ENCODE assay signal across 5 fruit fly cellular contexts in the genomic region with DNA sequence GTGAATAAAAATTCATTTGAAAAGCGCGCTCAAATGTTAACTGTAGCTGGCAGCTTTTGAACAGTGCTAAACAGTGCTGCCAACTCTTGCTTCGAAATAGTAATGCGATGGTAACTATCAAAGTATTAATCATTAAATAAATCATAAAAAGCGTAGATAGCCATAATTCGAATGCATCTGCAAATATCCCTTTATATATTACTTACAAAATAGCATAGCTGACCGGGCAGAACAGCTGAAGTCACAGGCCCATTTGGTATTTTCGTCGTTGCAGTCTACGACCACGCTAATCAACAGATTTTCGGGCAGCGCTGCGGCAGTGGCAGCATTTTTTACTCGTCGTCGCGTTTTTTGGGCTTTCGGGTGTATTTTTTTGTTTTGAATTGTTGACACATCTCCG.
TF ChIP-seq lines count a peak whose summit lies in the region.

A gene (plus strand): TSS at position 290 of the 400 bp plus-strand sequence.

- peak; percentile 52 for TF ChIP-seq CTCF in whole organism, embryonic (GFP tag; optimal IDR thresholded peaks at IDR 0.05; lab: Kevin White, UChicago)

TF ChIP-seq in whole organism, adult, 20 proteins besides CTCF, POLR2A, EP300 and RAD21 (continues in another document):
- peak; percentile 43 for TF ChIP-seq Mnt (GFP tag; optimal IDR thresholded peaks at IDR 0.05; lab: Kevin White, UChicago)
- TF ChIP-seq CG12768 (GFP tag; optimal IDR thresholded peaks at IDR 0.05; lab: Kevin White, UChicago), result no peak
- peak; percentile 74 for TF ChIP-seq CG1620 (GFP tag; optimal IDR thresholded peaks at IDR 0.05; lab: Kevin White, UChicago)
- TF ChIP-seq toe (GFP tag; optimal IDR thresholded peaks at IDR 0.05; lab: Kevin White, UChicago), result peak; percentile 79
- TF ChIP-seq CG7101 (tag; optimal IDR thresholded peaks at IDR 0.05; lab: Kevin White, UChicago), result peak; percentile 16
- TF ChIP-seq bab1 (GFP tag; optimal IDR thresholded peaks at IDR 0.05; lab: Kevin White, UChicago), result peak; percentile 75
- no peak for TF ChIP-seq CG5204 (GFP tag; optimal IDR thresholded peaks at IDR 0.05; lab: Kevin White, UChicago)
- TF ChIP-seq kay (GFP tag; lab: Kevin White, UChicago; ENCODE audit: borderline replicate concordance), result no peak
- TF ChIP-seq tj (GFP tag; optimal IDR thresholded peaks at IDR 0.05; lab: Kevin White, UChicago), result no peak
- peak; percentile 28 for TF ChIP-seq pad (GFP tag; optimal IDR thresholded peaks at IDR 0.05; lab: Kevin White, UChicago)
- TF ChIP-seq Clk (GFP tag; optimal IDR thresholded peaks at IDR 0.05; lab: Kevin White, UChicago), result no peak
- peak; percentile 45 for TF ChIP-seq CG33017 (tag; optimal IDR thresholded peaks at IDR 0.05; lab: Kevin White, UChicago)
- peak; percentile 35 for TF ChIP-seq cic (GFP tag; optimal IDR thresholded peaks at IDR 0.05; lab: Kevin White, UChicago)
- TF ChIP-seq cnc (optimal IDR thresholded peaks at IDR 0.05; lab: Kevin White, UChicago), result no peak
- TF ChIP-seq CG11617 (GFP tag; optimal IDR thresholded peaks at IDR 0.05; lab: Kevin White, UChicago), result peak; percentile 24
- no peak for TF ChIP-seq Hr96 (GFP tag; optimal IDR thresholded peaks at IDR 0.05; lab: Kevin White, UChicago)
- TF ChIP-seq CG7045 (GFP tag; optimal IDR thresholded peaks at IDR 0.05; lab: Kevin White, UChicago), result peak; percentile 4

TF ChIP-seq in whole organism, embryonic, 481 proteins besides CTCF, POLR2A, EP300 and RAD21 (continues in another document):
- TF ChIP-seq Elba2 (GFP tag; optimal IDR thresholded peaks at IDR 0.05; lab: Kevin White, UChicago), result no peak
- TF ChIP-seq CG18599 (GFP tag; optimal IDR thresholded peaks at IDR 0.05; lab: Kevin White, UChicago), result peak; percentile 56
- TF ChIP-seq Dbx (GFP tag; IDR thresholded peaks at IDR 0.05; lab: Robert Waterston, UW), result peak; percentile 59; the same call in 2 of the 3 replicates
- peak; percentile 97 for TF ChIP-seq Sin3A (optimal IDR thresholded peaks at IDR 0.05; lab: Kevin White, UChicago)
- TF ChIP-seq D19A (tag; optimal IDR thresholded peaks at IDR 0.05; lab: Kevin White, UChicago), result peak; percentile 6
- peak; percentile 24 for TF ChIP-seq Spps (tag; optimal IDR thresholded peaks at IDR 0.05; lab: Kevin White, UChicago)
- no peak for TF ChIP-seq cad (GFP tag; optimal IDR thresholded peaks at IDR 0.05; lab: Kevin White, UChicago)
- peak; percentile 74 for TF ChIP-seq Deaf1 (tag; optimal IDR thresholded peaks at IDR 0.05; lab: Kevin White, UChicago)
- no peak for TF ChIP-seq C15 (GFP tag; IDR thresholded peaks at IDR 0.05; lab: Robert Waterston, UW)
- TF ChIP-seq HLH54F (GFP tag; optimal IDR thresholded peaks at IDR 0.05; lab: Kevin White, UChicago), result peak; percentile 58
- TF ChIP-seq CG8924 (tag; optimal IDR thresholded peaks at IDR 0.05; lab: Kevin White, UChicago), result peak; percentile 43
- peak; percentile 42 for TF ChIP-seq vfl (GFP tag; optimal IDR thresholded peaks at IDR 0.05; lab: Kevin White, UChicago)
- TF ChIP-seq CG13894 (tag; optimal IDR thresholded peaks at IDR 0.05; lab: Kevin White, UChicago), result peak; percentile 60
- TF ChIP-seq her (GFP tag; optimal IDR thresholded peaks at IDR 0.05; lab: Kevin White, UChicago), result peak; percentile 93
- peak; percentile 17 for TF ChIP-seq ewg (GFP tag; optimal IDR thresholded peaks at IDR 0.05; lab: Kevin White, UChicago)
- TF ChIP-seq CG30020 (tag; optimal IDR thresholded peaks at IDR 0.05; lab: Kevin White, UChicago), result peak; percentile 25
- peak; percentile 26 for TF ChIP-seq az2 (GFP tag; optimal IDR thresholded peaks at IDR 0.05; lab: Kevin White, UChicago)
- TF ChIP-seq CG2678 (tag; optimal IDR thresholded peaks at IDR 0.05; lab: Kevin White, UChicago), result peak; percentile 56

TF ChIP-seq in whole organism, prepupa, 60 proteins besides CTCF, POLR2A, EP300 and RAD21 (continues in another document):
- TF ChIP-seq Eip75B (GFP tag; optimal IDR thresholded peaks at IDR 0.05; lab: Kevin White, UChicago) (peak; percentile 57), Eip78C (GFP tag; lab: Kevin White, UChicago) (peak; percentile 77), Smox (GFP tag; optimal IDR thresholded peaks at IDR 0.05; lab: Kevin White, UChicago) (peak; percentile 43), OdsH (GFP tag; optimal IDR thresholded peaks at IDR 0.05; lab: Kevin White, UChicago) (peak; percentile 29), svp (GFP tag; lab: Kevin White, UChicago) (peak; percentile 76), acj6 (GFP tag; optimal IDR thresholded peaks at IDR 0.05; lab: Kevin White, UChicago) (peak; percentile 39), CG31627 (GFP tag; optimal IDR thresholded peaks at IDR 0.05; lab: Kevin White, UChicago) (peak; percentile 61), Ets21C (GFP tag; optimal IDR thresholded peaks at IDR 0.05; lab: Kevin White, UChicago) (peak; percentile 47), CG10631 (GFP tag; optimal IDR thresholded peaks at IDR 0.05; lab: Kevin White, UChicago) (peak; percentile 34), CG10669 (GFP tag; optimal IDR thresholded peaks at IDR 0.05; lab: Kevin White, UChicago) (no peak), Hr39 (GFP tag; optimal IDR thresholded peaks at IDR 0.05; lab: Kevin White, UChicago) (peak; percentile 55), CG6808 (GFP tag; optimal IDR thresholded peaks at IDR 0.05; lab: Kevin White, UChicago) (peak; percentile 91), CG6276 (GFP tag; optimal IDR thresholded peaks at IDR 0.05; lab: Kevin White, UChicago) (no peak), Met (GFP tag; optimal IDR thresholded peaks at IDR 0.05; lab: Kevin White, UChicago) (peak; percentile 4), CG11902 (GFP tag; optimal IDR thresholded peaks at IDR 0.05; lab: Kevin White, UChicago) (peak; percentile 2), CG3032 (tag; optimal IDR thresholded peaks at IDR 0.05; lab: Kevin White, UChicago) (peak; percentile 32), Sox14 (GFP tag; optimal IDR thresholded peaks at IDR 0.05; lab: Kevin White, UChicago) (peak; percentile 67), topi (GFP tag; optimal IDR thresholded peaks at IDR 0.05; lab: Kevin White, UChicago) (peak; percentile 39)

TF ChIP-seq in whole organism, pupa, 21 proteins besides CTCF, POLR2A, EP300 and RAD21:
- TF ChIP-seq CG10348 (GFP tag; IDR thresholded peaks at IDR 0.05; lab: Robert Waterston, UW) (no peak), CG12605 (GFP tag; IDR thresholded peaks at IDR 0.05; lab: Robert Waterston, UW) (no peak), CG14655 (GFP tag; optimal IDR thresholded peaks at IDR 0.05; lab: Kevin White, UChicago) (peak; percentile 9), CG17806 (tag; optimal IDR thresholded peaks at IDR 0.05; lab: Kevin White, UChicago) (peak; percentile 11), Snoo (tag; optimal IDR thresholded peaks at IDR 0.05; lab: Kevin White, UChicago) (no peak), CG15710 (tag; optimal IDR thresholded peaks at IDR 0.05; lab: Kevin White, UChicago) (peak; percentile 27), CG8159 (tag; optimal IDR thresholded peaks at IDR 0.05; lab: Kevin White, UChicago) (peak; percentile 14), CG34367 (tag; optimal IDR thresholded peaks at IDR 0.05; lab: Kevin White, UChicago) (no peak)
TF ChIP-seq in whole organism, pupa: peak in this region for 4.

TF ChIP-seq in whole organism, wandering third instar larva, 38 proteins besides CTCF, POLR2A, EP300 and RAD21 (continues in another document):
- TF ChIP-seq woc (GFP tag; optimal IDR thresholded peaks at IDR 0.05; lab: Kevin White, UChicago), result peak; percentile 16
- peak; percentile 62 for TF ChIP-seq h (GFP tag; optimal IDR thresholded peaks at IDR 0.05; lab: Kevin White, UChicago)
- peak; percentile 42 for TF ChIP-seq tai (GFP tag; optimal IDR thresholded peaks at IDR 0.05; lab: Kevin White, UChicago)
- peak; percentile 41 for TF ChIP-seq sv (GFP tag; optimal IDR thresholded peaks at IDR 0.05; lab: Kevin White, UChicago)
- TF ChIP-seq Sp1 (GFP tag; optimal IDR thresholded peaks at IDR 0.05; lab: Kevin White, UChicago), result peak; percentile 26
- TF ChIP-seq dmrt93B (GFP tag; optimal IDR thresholded peaks at IDR 0.05; lab: Kevin White, UChicago), result no peak
- TF ChIP-seq Hr83 (GFP tag; optimal IDR thresholded peaks at IDR 0.05; lab: Kevin White, UChicago; ENCODE audit: poor library complexity, severe bottlenecking), result no peak
- TF ChIP-seq br (GFP tag; optimal IDR thresholded peaks at IDR 0.05; lab: Kevin White, UChicago), result peak; percentile 42
- peak; percentile 18 for TF ChIP-seq CG9705 (GFP tag; optimal IDR thresholded peaks at IDR 0.05; lab: Kevin White, UChicago)
- no peak for TF ChIP-seq jim (GFP tag; optimal IDR thresholded peaks at IDR 0.05; lab: Kevin White, UChicago)
- TF ChIP-seq Dfd (GFP tag; optimal IDR thresholded peaks at IDR 0.05; lab: Kevin White, UChicago), result no peak
- TF ChIP-seq OdsH (GFP tag; optimal IDR thresholded peaks at IDR 0.05; lab: Kevin White, UChicago), result no peak
- TF ChIP-seq pan (optimal IDR thresholded peaks at IDR 0.05; lab: Kevin White, UChicago), result no peak
- no peak for TF ChIP-seq Mio (GFP tag; optimal IDR thresholded peaks at IDR 0.05; lab: Kevin White, UChicago)
- no peak for TF ChIP-seq CrebA (GFP tag; optimal IDR thresholded peaks at IDR 0.05; lab: Kevin White, UChicago; ENCODE audit: borderline replicate concordance)
- TF ChIP-seq sage (GFP tag; optimal IDR thresholded peaks at IDR 0.05; lab: Kevin White, UChicago), result no peak
- TF ChIP-seq lola (GFP tag; optimal IDR thresholded peaks at IDR 0.05; lab: Kevin White, UChicago), result no peak
- peak; percentile 14 for TF ChIP-seq rgr (GFP tag; optimal IDR thresholded peaks at IDR 0.05; lab: Kevin White, UChicago)
- no peak for TF ChIP-seq Abd-B (GFP tag; optimal IDR thresholded peaks at IDR 0.05; lab: Kevin White, UChicago)
- TF ChIP-seq usp (GFP tag; optimal IDR thresholded peaks at IDR 0.05; lab: Kevin White, UChicago), result no peak
- TF ChIP-seq Rel (GFP tag; optimal IDR thresholded peaks at IDR 0.05; lab: Kevin White, UChicago), result no peak
- peak; percentile 54 for TF ChIP-seq Rel (tag; optimal IDR thresholded peaks at IDR 0.05; lab: Kevin White, UChicago)
- TF ChIP-seq ey (GFP tag; optimal IDR thresholded peaks at IDR 0.05; lab: Kevin White, UChicago), result peak; percentile 50
- peak in 1 of 2 experiments; percentile 4 for TF ChIP-seq dl (GFP tag; optimal IDR thresholded peaks at IDR 0.05; lab: Kevin White, UChicago; ENCODE audit: insufficient read depth in 1 of 2, partially characterized antibody in 2 of 2)
- TF ChIP-seq psq (GFP tag; optimal IDR thresholded peaks at IDR 0.05; lab: Kevin White, UChicago), result peak; percentile 24
- TF ChIP-seq foxo (GFP tag; optimal IDR thresholded peaks at IDR 0.05; lab: Kevin White, UChicago), result peak in 1 of 2 experiments; percentile 51
- no peak for TF ChIP-seq Hr78 (GFP tag; optimal IDR thresholded peaks at IDR 0.05; lab: Kevin White, UChicago)
- peak; percentile 36 for TF ChIP-seq Dif (GFP tag; optimal IDR thresholded peaks at IDR 0.05; lab: Kevin White, UChicago; ENCODE audit: partially characterized antibody)
- TF ChIP-seq CG32264 (GFP tag; optimal IDR thresholded peaks at IDR 0.05; lab: Kevin White, UChicago), result no peak
- no peak for TF ChIP-seq Myc (optimal IDR thresholded peaks at IDR 0.05; lab: Kevin White, UChicago)
- TF ChIP-seq GATAd (GFP tag; optimal IDR thresholded peaks at IDR 0.05; lab: Kevin White, UChicago), result no peak
- TF ChIP-seq Jra (GFP tag; optimal IDR thresholded peaks at IDR 0.05; lab: Kevin White, UChicago), result no peak
